Fruit fly (Drosophila melanogaster): ENCODE results near the gene CG32533.
A peak's percentile ranks its signal among the peaks of the same experiment; 100 is the strongest.

The CG32533 gene

dm6 chrX:19479869-19480326 is 687 bp upstream of the CG32533 start, which contains the start of the genes Naa15-16 and mRpS14 (continued):
- no peak for TF ChIP-seq nom (GFP tag; optimal IDR thresholded peaks at IDR 0.05)
- TF ChIP-seq CG16813 (GFP tag; IDR thresholded peaks at IDR 0.05; ENCODE audit: partially characterized antibody): peak; percentile 47; the same call in 2 of the 3 replicates
- peak; percentile 43 for TF ChIP-seq CG2116 (GFP tag; optimal IDR thresholded peaks at IDR 0.05)
- no peak for TF ChIP-seq B-H1 (GFP tag; IDR thresholded peaks at IDR 0.05)
- TF ChIP-seq hb (GFP tag; IDR thresholded peaks at IDR 0.05; ENCODE audit: partially characterized antibody): peak; percentile 74; the same call in 2 of the 3 replicates
- no peak for TF ChIP-seq ranshi (GFP tag; IDR thresholded peaks at IDR 0.05)
- no peak for TF ChIP-seq CG11456 (GFP tag; IDR thresholded peaks at IDR 0.05)
- peak; percentile 34 for TF ChIP-seq MESR4 (GFP tag; optimal IDR thresholded peaks at IDR 0.05)
- TF ChIP-seq Pdp1 (GFP tag; optimal IDR thresholded peaks at IDR 0.05): peak in 1 of 2 experiments; percentile 99
- no peak for TF ChIP-seq gem (tag; optimal IDR thresholded peaks at IDR 0.05)
- peak; percentile 84 for TF ChIP-seq pzg (GFP tag; optimal IDR thresholded peaks at IDR 0.05)
- TF ChIP-seq lab (GFP tag; optimal IDR thresholded peaks at IDR 0.05): no peak
- TF ChIP-seq CG9797 (GFP tag; optimal IDR thresholded peaks at IDR 0.05): peak; percentile 28
- TF ChIP-seq Ets97D (GFP tag; optimal IDR thresholded peaks at IDR 0.05): peak; percentile 33
- TF ChIP-seq Fer1 (GFP tag; optimal IDR thresholded peaks at IDR 0.05): peak; percentile 19
- TF ChIP-seq hbn (GFP tag; IDR thresholded peaks at IDR 0.05; ENCODE audit: partially characterized antibody): peak; percentile 29; the same call in 1 of the 2 replicates
- no peak for TF ChIP-seq CG8089 (GFP tag; optimal IDR thresholded peaks at IDR 0.05)
- no peak for TF ChIP-seq oc (tag; optimal IDR thresholded peaks at IDR 0.05)
- peak; percentile 86 for TF ChIP-seq E2f2 (GFP tag; IDR thresholded peaks at IDR 0.05)
- no peak for TF ChIP-seq cad (GFP tag; optimal IDR thresholded peaks at IDR 0.05)
- peak; percentile 70 for TF ChIP-seq CG34224 (GFP tag; IDR thresholded peaks at IDR 0.05; ENCODE audit: partially characterized antibody)
- peak; percentile 1 for TF ChIP-seq jumu (GFP tag; optimal IDR thresholded peaks at IDR 0.05)
- no peak for TF ChIP-seq kah (GFP tag; optimal IDR thresholded peaks at IDR 0.05)
- TF ChIP-seq CG5953 (GFP tag; IDR thresholded peaks at IDR 0.05): no peak
- TF ChIP-seq Meics (GFP tag; optimal IDR thresholded peaks at IDR 0.05): no peak
- TF ChIP-seq Adf1 (GFP tag; IDR thresholded peaks at IDR 0.05): peak; percentile 28
- peak; percentile 70 for TF ChIP-seq CG15514 (GFP tag; optimal IDR thresholded peaks at IDR 0.05)
- no peak for TF ChIP-seq CG14965 (GFP tag; optimal IDR thresholded peaks at IDR 0.05; ENCODE audit: borderline replicate concordance)
- no peak for TF ChIP-seq Mad (GFP tag; optimal IDR thresholded peaks at IDR 0.05)
- peak; percentile 75 for TF ChIP-seq CG8478 (optimal IDR thresholded peaks at IDR 0.05)
- 0 out of 4 replicates have a peak, but pooled peaks have one; percentile 69 for TF ChIP-seq chinmo (GFP tag; IDR thresholded peaks at IDR 0.05; ENCODE audit: partially characterized antibody)
- peak; percentile 22 for TF ChIP-seq twi (tag; optimal IDR thresholded peaks at IDR 0.05)
- 0 out of 2 replicates have a peak, but pooled peaks have one; percentile 31 for TF ChIP-seq sna (GFP tag; IDR thresholded peaks at IDR 0.05; ENCODE audit: partially characterized antibody)
- no peak for TF ChIP-seq Antp (GFP tag; optimal IDR thresholded peaks at IDR 0.05)

dm6 chrX:19474763-19475162 is 4.4 kb downstream of the CG32533 start, which contains the start of gene narya:
Gene narya, plus strand, starts transcription at chrX:19475063.
- no peak for TF ChIP-seq CG12071 (GFP tag; optimal IDR thresholded peaks at IDR 0.05)
- TF ChIP-seq CG12942 (GFP tag; optimal IDR thresholded peaks at IDR 0.05): no peak

- no peak for TF ChIP-seq C15 (GFP tag; IDR thresholded peaks at IDR 0.05)
- no peak for TF ChIP-seq CG9797 (GFP tag; optimal IDR thresholded peaks at IDR 0.05)
- TF ChIP-seq Nf-YA (GFP tag; IDR thresholded peaks at IDR 0.05): no peak
- TF ChIP-seq pnt (GFP tag; optimal IDR thresholded peaks at IDR 0.05): no peak
- TF ChIP-seq CG2202 (tag; optimal IDR thresholded peaks at IDR 0.05): no peak
- no peak for TF ChIP-seq CG14667 (GFP tag; IDR thresholded peaks at IDR 0.05)
Observed at dm6 chrX:19461630-19462029, 17.6 kb downstream of the CG32533 start.
